Worm (Caenorhabditis elegans): ENCODE results near the gene C09F12.2.

DNA sequence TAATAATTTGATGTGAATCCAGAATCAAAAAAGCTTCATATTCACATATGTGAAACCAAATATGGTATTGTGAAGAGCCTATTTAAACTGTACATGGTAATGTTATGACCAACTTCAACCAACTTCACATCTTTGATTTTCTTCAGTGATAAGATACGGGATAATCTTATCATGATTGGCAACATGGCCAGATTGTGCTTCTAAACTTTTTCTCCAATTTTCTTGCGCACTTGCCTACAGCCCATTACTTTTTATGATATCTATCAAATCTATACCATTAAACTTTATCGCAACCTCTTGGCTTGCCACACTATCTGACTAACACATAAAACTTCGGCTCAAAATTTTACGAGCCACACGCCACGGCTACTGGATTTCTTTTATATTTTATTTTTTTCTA lies 21.3 kb upstream of the C09F12.2 start:
- TF ChIP-seq lin-15B (tag; optimal IDR thresholded peaks at IDR 0.05) (no peak), nhr-84 (tag; optimal IDR thresholded peaks at IDR 0.05) (no peak), tlp-1 (tag; optimal IDR thresholded peaks at IDR 0.05) (no peak), skn-1 (tag; optimal IDR thresholded peaks at IDR 0.05) (no peak), ztf-4 (tag; optimal IDR thresholded peaks at IDR 0.05) (no peak), nhr-76 (tag; optimal IDR thresholded peaks at IDR 0.05) (no peak), lin-39 (tag; optimal IDR thresholded peaks at IDR 0.05) (no peak), fkh-8 (tag; optimal IDR thresholded peaks at IDR 0.05) (no peak), ets-5 (GFP tag; IDR thresholded peaks at IDR 0.05) (no peak), mdl-1 (tag; optimal IDR thresholded peaks at IDR 0.05) (no peak)
